Fruit fly (Drosophila melanogaster) S2 (cell line): ENCODE results near the gene Arr2.

ENCODE experiments used
- CG8478 ChIP-seq: fragments of >200 bp; optimal IDR thresholded peaks from 2 replicates; lab custom pipeline; 2018
- CTCF ChIP-seq, 2 experiments: fragments of >200 bp; optimal IDR thresholded peaks; 2 replicates each; lab custom pipeline; 2018

Arr2 gene

DNA sequence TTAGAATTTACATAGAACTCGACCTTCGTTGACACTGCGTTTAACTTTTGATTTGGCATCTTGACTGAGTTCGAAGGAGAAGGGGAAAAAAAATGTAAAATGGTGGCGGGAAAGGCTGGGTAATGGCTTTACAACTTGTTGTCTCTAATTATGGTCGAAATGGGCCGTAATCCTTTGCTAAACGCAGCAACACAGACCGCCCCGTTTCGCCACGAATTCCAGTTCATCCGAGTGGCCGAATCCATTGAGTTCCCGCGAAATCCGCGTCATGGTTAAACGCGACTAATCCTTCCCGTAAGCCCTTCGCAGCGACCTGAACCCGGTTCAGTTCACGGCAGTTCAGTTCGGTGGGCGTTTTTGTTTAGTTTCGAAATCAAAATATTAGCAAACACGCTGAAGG, 17.4 kb upstream of the Arr2 start:
- no peak for TF ChIP-seq CTCF (optimal IDR thresholded peaks at IDR 0.05; lab: Kevin White, UChicago)
- no peak for TF ChIP-seq CG8478 (lab: Kevin White, UChicago)

DNA sequence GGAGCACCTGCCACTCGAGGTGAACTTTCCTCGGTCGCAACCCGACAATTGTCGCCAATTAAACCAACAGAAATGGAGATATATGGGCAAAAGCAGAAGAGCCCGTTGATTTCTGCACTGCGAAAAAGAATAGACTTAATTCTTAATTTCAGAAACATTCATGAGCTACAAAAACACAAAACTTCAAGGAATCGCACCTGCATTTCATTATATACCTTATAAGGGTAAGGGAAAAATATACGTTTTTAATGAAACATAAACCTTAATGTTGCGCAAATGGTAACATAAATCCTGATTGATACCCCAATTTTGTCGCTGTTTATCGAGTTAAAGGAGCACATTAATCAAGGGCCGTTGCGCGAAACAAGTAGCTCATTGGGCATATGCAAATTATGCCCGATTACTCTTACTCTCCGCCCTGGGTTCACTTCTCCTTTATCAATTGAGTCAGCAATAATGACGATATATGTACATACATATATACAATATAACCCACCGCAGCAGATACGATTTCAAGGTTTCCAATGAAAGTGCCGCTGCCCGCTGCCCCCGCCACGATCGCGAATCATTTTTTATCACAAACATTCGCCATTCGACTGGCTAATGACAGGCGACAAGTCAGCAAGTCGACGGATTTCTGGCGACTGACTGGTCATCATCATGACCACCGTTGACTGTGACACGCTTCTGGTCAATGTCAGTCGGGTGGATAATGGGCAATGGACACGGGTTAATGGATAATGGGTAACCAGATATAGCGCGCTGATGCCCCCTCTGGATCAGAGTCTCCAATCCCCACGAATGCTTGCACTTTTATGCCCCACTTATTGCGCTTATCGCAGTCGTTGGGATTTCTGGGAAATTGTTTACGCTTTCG, 13.3 kb upstream of the Arr2 start:
- no peak for TF ChIP-seq CTCF (optimal IDR thresholded peaks at IDR 0.05; lab: Kevin White, UChicago)
- no peak for TF ChIP-seq CG8478 (lab: Kevin White, UChicago)

DNA sequence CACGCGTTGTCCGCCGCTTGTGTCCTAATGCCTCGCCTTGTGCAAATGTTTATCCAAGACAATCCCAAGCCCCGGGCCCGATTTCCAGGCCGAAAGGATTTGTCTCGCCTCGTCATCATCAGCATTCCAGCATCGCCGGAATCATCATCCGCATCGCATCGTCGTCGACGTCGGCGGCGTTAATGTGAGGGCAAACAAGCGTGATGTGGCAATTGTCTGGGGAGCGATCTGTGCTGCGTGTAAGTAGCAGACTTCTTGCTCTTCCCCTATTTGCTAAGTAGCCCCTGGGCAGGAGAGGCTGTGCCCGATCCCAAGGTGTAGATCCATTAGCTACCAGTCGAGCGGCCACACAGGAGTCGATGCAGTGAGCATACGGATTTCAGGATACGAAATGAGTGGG, 12.1 kb upstream of the Arr2 start:
- TF ChIP-seq CTCF (optimal IDR thresholded peaks at IDR 0.05; lab: Kevin White, UChicago) (no peak), CG8478 (lab: Kevin White, UChicago) (no peak)

DNA sequence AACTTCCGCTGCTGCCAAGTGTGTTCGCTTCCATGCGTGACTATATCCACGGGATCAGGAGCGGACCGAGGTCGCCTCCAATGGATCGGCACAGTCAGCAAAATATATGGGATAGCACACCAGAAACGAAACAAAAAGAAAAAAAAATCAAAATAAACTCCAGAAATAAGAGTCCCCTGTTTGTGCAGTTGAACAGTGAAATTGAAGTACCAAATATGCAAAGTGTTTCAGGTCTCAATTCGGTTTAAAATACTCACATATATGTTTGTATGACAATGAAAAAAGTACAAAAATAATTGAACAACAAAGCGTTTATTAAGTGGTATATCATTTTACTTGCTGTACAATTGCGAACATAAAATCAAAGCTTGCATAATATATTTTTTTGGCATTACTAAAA, 10.9 kb upstream of the Arr2 start:
- TF ChIP-seq CTCF (optimal IDR thresholded peaks at IDR 0.05; lab: Kevin White, UChicago) (no peak), CG8478 (lab: Kevin White, UChicago) (no peak)

DNA sequence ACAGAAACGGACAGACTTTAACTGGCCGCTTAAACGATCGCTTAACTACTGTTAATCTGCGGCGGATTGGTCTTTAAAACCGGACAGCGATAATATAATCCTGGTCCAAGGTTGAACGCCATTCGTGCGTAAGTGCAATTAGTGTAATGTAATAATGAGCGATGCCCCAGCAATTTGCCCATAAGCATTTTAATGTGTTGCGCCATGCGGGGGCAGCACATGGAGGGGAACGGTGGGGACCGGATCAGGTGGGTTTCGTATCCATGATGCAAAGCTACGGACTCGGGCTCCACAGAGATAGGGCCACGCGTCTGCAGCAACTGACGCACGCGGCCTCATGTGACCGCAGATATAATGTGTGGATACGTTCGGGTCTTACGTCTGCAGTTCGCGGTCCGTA, 9.1 kb upstream of the Arr2 start:
- TF ChIP-seq CG8478 (lab: Kevin White, UChicago): no peak
- no peak for TF ChIP-seq CTCF (optimal IDR thresholded peaks at IDR 0.05; lab: Kevin White, UChicago)

DNA sequence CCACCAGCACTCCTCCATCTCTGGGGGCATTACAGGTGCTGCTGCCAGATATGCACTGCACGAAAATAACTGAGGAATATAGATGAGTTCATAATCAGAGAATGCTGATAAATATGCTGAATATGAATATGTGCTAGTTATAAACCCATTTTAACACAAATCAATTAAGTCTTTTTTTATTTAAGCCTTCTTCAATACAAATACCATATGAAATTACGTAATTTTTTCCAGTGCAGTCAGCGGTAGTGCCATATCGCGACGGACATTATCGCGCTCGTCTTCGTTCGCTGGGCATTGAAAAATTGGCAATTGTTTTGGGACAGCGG, 8.7 kb upstream of the Arr2 start:
- TF ChIP-seq CTCF (optimal IDR thresholded peaks at IDR 0.05; lab: Kevin White, UChicago): no peak
- TF ChIP-seq CG8478 (lab: Kevin White, UChicago): no peak

DNA sequence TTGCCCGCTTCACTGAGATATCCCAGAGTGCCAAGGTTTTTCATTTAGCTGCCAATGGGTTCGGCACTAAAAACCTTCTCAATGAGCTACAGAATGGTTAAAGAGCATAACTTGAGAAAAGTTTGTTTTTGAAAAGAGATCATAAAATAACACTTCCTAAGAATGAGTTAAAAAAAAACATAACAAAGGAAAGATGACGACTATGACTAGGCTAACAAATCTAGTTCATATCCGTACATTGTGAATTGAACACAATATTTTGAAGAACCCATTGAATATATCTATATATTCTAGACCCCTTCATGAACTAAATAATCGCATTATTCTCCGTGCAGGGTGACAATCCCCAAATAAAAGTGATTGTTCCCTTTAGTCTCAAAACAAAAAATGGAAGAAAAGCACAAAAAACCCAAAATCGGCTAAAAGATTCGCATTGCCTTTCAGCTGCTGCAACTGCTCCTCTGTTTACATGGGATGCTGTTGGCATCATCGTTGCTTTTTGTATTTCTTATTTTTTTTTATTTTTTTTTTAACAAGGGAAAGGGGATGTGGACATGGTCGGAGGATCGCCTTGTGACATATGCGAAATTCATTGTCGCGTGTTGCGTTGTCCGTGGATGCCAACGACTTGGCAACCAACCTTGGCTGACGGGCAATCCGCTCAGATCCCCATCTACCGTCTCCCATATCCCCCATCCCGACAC, 8.1 kb upstream of the Arr2 start:
- TF ChIP-seq CTCF (optimal IDR thresholded peaks at IDR 0.05; lab: Kevin White, UChicago) (no peak), CG8478 (lab: Kevin White, UChicago) (no peak)

DNA sequence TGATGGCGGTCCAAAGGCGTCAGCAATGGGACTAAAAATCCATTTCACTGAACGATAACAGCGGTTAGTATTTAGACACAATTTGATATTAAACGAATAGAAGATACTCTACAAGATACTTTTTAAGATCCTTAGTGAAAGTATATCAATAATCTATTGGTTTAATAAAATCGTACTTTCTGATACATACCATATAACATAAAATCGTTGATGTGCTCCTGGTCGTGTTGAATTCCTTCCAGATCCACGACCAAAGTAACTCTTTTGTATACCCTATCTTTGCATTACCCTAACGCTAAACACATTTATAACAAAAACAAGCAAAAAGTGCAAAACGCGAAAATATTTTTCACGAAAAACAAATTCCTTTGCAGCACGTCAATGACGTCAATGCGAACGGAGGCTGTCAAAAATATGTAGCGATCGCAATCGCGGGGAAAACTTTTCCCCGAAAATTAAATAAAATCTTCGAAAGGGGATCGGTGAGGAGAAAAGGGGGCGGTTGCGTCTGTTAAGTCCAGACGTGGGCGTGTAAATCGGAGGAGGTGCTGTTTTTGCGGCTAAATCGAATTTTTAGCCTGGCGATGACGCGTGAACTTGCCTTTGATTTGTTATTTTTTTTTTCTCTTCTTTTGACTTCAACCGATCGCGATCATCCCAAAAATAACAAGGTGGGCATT, 6.6 kb upstream of the Arr2 start:
- TF ChIP-seq CG8478 (lab: Kevin White, UChicago) (no peak), CTCF (optimal IDR thresholded peaks at IDR 0.05; lab: Kevin White, UChicago) (no peak)

DNA sequence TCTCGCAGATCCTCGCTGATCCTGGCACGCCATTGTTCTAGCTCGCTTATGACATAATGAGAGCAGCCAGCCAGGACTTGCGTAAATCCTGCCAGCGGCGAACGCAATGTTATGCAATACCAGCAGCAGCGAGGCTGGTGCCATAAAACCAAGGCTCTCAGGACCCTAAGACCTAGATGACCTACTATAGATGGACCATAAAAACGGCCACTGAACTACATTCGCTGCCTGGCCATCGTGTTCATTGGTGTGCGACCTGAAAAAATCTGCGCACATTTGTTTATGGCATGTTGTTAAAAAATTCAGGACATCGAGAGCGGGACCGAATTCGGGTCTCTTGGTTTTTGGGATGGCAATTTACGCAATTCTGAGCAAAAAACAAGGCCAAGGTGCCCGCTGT, 4.8 kb upstream of the Arr2 start:
- no peak for TF ChIP-seq CG8478 (lab: Kevin White, UChicago)
- TF ChIP-seq CTCF (optimal IDR thresholded peaks at IDR 0.05; lab: Kevin White, UChicago): no peak

DNA sequence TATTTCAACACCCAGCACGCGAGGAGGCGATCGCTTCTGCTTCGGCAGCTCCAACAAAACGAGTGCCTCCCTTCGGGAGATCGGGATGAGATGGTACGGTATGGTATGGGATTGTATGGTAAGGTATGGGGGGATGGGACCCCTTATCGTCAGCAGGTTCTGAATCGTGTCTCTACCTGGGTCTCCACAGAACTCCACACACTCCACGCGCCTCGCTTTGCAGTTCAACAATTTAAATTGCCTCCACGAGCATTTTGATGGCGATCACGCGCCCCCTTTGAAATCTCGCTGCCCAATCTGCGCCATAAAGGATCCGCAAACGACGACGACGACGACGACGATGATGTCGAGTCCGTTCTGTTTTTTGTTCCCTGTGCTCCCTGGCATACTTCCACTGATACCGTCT, 3.8 kb upstream of the Arr2 start:
- TF ChIP-seq CTCF (optimal IDR thresholded peaks at IDR 0.05; lab: Kevin White, UChicago) (no peak), CG8478 (lab: Kevin White, UChicago) (no peak)

DNA sequence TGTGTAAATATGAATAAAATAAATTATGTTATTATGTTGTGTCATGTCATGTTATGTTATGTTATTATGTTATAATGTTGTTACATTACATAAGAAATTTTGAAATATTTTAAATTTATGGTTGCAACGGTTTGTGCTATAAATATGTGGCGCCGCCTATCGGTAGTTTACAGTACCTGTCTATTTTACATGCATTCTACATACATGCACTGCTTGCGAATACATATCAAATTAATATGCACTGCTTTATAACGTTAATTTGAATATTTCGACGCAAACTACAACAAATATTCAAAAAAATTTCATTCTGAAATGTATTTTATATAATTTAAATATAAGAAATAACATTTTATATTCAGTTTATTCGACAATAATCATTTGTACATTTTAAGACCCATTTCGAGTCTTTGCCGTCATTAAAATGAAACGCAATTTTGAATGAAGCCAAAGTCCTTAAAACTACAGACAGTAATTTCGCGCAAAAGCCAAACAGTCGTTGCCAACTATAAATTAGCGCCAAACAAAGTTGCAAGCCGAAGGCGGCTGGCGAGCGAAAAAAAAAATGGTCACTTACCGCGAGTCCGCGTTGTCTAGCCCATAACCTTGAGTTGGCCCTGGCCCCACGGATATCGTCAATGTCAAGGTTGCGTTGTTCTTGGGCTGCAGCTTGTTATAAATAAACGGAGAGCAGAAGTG, 3.3 kb upstream of the Arr2 start:
- TF ChIP-seq CG8478 (lab: Kevin White, UChicago) (no peak), CTCF (optimal IDR thresholded peaks at IDR 0.05; lab: Kevin White, UChicago) (peak; percentile 80 to 94)

DNA sequence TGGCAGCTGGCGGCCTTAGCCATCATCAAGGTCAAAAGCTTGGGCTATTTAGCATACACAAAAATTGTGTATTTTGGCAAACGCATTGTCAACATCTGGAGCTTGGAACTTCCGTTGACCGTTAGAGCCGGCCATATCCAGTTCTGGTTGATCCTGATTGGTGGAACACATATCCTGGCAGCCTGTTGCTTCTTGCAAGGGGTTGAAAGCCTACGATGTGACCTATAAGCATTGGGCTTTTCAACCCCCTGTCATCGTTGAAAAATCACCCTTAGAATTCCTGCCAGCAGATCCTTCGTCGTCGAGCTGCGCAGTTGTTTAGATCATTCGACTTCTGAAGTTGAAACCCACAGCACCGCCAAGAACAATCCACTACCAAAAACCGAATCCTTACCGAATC, 1.9 kb downstream of the Arr2 start, which contains the start of the genes CG13305 and Pex7:
CG13305 (minus strand) TSS at position 2 of the 400 bp plus-strand sequence.
Pex7 (plus strand) TSS at position 325 of the 400 bp plus-strand sequence.
- no peak for TF ChIP-seq CTCF (optimal IDR thresholded peaks at IDR 0.05; lab: Kevin White, UChicago)
- no peak for TF ChIP-seq CG8478 (lab: Kevin White, UChicago)

DNA sequence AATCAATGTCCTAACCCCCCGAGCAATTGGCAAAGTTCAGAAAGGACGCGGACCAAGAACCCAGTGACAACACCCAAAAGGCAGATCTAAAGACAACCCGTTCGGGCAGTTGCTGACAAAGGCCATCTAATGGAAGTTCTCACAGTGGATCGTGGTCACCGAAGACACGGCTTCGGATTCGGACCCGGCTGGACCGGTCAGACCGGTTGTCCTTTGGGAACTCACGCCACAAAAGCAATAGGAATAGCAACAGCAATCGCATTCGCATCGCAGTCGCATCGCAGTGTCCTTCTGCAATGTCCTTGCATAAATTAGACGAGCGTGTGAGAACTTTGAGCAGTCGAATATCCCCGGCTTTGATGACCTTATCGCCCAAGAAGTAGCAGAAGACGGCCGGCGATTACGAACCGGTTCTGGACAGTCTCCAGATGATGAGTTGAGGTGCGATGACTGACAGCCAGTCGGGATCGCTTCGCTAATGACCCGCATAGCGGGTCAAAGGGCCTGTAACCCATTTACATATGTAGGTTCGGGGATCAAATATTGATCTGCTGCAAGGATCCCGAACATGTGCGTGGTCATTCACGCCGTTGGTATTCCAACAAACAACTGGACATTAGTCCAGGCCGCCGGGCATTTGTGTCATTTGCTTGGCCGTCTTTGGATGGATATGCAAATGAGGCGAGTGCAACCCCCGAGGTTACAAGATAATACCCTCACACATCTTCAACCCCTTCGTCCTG, 4.8 kb downstream of the Arr2 start:
- TF ChIP-seq CG8478 (lab: Kevin White, UChicago) (no peak), CTCF (optimal IDR thresholded peaks at IDR 0.05; lab: Kevin White, UChicago) (no peak)

DNA sequence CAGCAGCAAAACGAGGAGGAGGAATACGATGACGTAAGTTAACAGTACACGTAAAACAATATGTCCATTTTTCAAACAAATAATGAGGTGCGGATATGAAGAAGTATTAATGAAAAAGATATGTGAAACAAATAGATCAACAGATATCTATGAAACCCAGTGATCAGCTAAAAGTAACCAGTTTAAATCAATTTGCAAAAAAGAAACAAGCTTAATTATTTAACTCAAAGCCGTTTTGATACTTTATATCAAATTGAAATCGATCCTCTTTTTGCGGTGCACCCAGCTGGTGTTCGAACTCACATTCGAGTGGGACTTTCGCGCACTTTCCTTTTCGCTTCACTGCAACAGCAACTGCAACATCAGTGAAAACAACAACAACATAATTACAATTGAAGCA, 7.7 kb downstream of the Arr2 start:
- no peak for TF ChIP-seq CG8478 (lab: Kevin White, UChicago)
- no peak for TF ChIP-seq CTCF (optimal IDR thresholded peaks at IDR 0.05; lab: Kevin White, UChicago)
